Fruit fly (Drosophila melanogaster) whole organism, wandering third instar larva: Measurements from ENCODE around the gene msd5.
A peak's percentile ranks its signal among the peaks of the same experiment; 100 is the strongest.

ENCODE experiments used
- Abd-B ChIP-seq: fragments of >200 bp; optimal IDR thresholded peaks from 2 replicates; lab custom pipeline; 2017; ENCODE audit warnings: missing biosample characterization, missing genetic modification characterization
- CG32264 ChIP-seq: fragments of 200-800 bp; sonication (Bioruptor generic); optimal IDR thresholded peaks from 2 replicates; lab custom pipeline; 2016; ENCODE audit warnings: missing biosample characterization, missing genetic modification characterization
- CG9705 ChIP-seq: fragments of 200-800 bp; sonication (Bioruptor generic); optimal IDR thresholded peaks from 2 replicates; lab custom pipeline; 2018; ENCODE audit warnings: missing biosample characterization, mild to moderate bottlenecking, missing genetic modification characterization
- CrebA ChIP-seq: fragments of 200-800 bp; sonication (Bioruptor generic); optimal IDR thresholded peaks from 2 replicates; lab custom pipeline; 2016; ENCODE audit warnings: missing biosample characterization, mild to moderate bottlenecking, missing genetic modification characterization, borderline replicate concordance
- Dfd ChIP-seq: fragments of >200 bp; optimal IDR thresholded peaks from 2 replicates; lab custom pipeline; 2017; ENCODE audit warnings: missing biosample characterization, missing genetic modification characterization
- Dif ChIP-seq: fragments of 200-275, 200-300 bp; sonication (Bioruptor generic); optimal IDR thresholded peaks from 2 replicates; lab custom pipeline; 2018; ENCODE audit warnings: missing biosample characterization, missing genetic modification characterization; ENCODE audit not compliant: partially characterized antibody
- GATAd ChIP-seq: sonication (Bioruptor generic); optimal IDR thresholded peaks from 2 replicates; lab custom pipeline; 2016; ENCODE audit warnings: missing biosample characterization, missing genetic modification characterization
- HLH106 ChIP-seq: fragments of 200-800 bp; optimal IDR thresholded peaks from 3 replicates; lab custom pipeline; 2019; ENCODE audit warnings: missing biosample characterization, mild to moderate bottlenecking, missing genetic modification characterization, moderate library complexity
- Hnf4 ChIP-seq: fragments of 200-800 bp; sonication (Bioruptor generic); optimal IDR thresholded peaks from 2 replicates; lab custom pipeline; 2016; ENCODE audit warnings: missing biosample characterization, mild to moderate bottlenecking, missing genetic modification characterization
- Hr78 ChIP-seq: fragments of >200 bp; optimal IDR thresholded peaks from 2 replicates; lab custom pipeline; 2017; ENCODE audit warnings: missing biosample characterization, missing genetic modification characterization
- Hr83 ChIP-seq: fragments of 200-300 bp; sonication (Bioruptor generic); optimal IDR thresholded peaks from 2 replicates; lab custom pipeline; 2016; ENCODE audit warnings: missing biosample characterization, mild to moderate bottlenecking, missing genetic modification characterization, moderate library complexity; ENCODE audit not compliant: poor library complexity, severe bottlenecking
- Jra ChIP-seq: sonication (Bioruptor generic); optimal IDR thresholded peaks from 2 replicates; lab custom pipeline; 2016; ENCODE audit warnings: missing biosample characterization, missing genetic modification characterization
- Mio ChIP-seq: sonication (Bioruptor generic); optimal IDR thresholded peaks from 2 replicates; lab custom pipeline; 2016; ENCODE audit warnings: missing biosample characterization, missing genetic modification characterization
- Myc ChIP-seq: fragments of >200 bp; optimal IDR thresholded peaks from 2 replicates; lab custom pipeline; 2017
- N ChIP-seq: fragments of >200 bp; optimal IDR thresholded peaks from 2 replicates; lab custom pipeline; 2018; ENCODE audit warnings: missing biosample characterization, missing external identifiers, missing genetic modification characterization
- OdsH ChIP-seq: fragments of 200-800 bp; sonication (Bioruptor generic); optimal IDR thresholded peaks from 2 replicates; lab custom pipeline; 2016; ENCODE audit warnings: missing biosample characterization, mild to moderate bottlenecking, missing genetic modification characterization
- Rel ChIP-seq, 2 experiments: fragments of 200-800 bp; sonication (Bioruptor generic) in 1 of 2; optimal IDR thresholded peaks; 2 replicates in 1 of 2; 3 replicates in 1 of 2; lab custom pipeline; 2016 to 2019; ENCODE audit warnings: mild to moderate bottlenecking in 2 of 2, missing biosample characterization in 2 of 2, missing genetic modification characterization in 2 of 2, moderate library complexity in 1 of 2
- Sp1 ChIP-seq: fragments of 200-800 bp; sonication (Bioruptor generic); optimal IDR thresholded peaks from 3 replicates; lab custom pipeline; 2019; ENCODE audit warnings: missing biosample characterization, mild to moderate bottlenecking, missing genetic modification characterization, moderate library complexity
- Vsx2 ChIP-seq: fragments of 200-300, 225-300 bp; sonication (Bioruptor generic); optimal IDR thresholded peaks from 2 replicates; lab custom pipeline; 2018; ENCODE audit warnings: missing biosample characterization, missing genetic modification characterization; ENCODE audit not compliant: partially characterized antibody
- br ChIP-seq: fragments of 200-800 bp; sonication (Bioruptor generic); optimal IDR thresholded peaks from 2 replicates; lab custom pipeline; 2016; ENCODE audit warnings: missing biosample characterization, missing genetic modification characterization
- brk ChIP-seq: fragments of 200-800 bp; sonication (Bioruptor generic); optimal IDR thresholded peaks from 2 replicates; lab custom pipeline; 2016; ENCODE audit warnings: missing biosample characterization, mild to moderate bottlenecking, missing genetic modification characterization
- dl ChIP-seq, 2 experiments: fragments of 175-275, 200-275 bp in 1 of 2; fragments of 200-275 bp in 1 of 2; sonication (Bioruptor generic); optimal IDR thresholded peaks; lab custom pipeline; 2018; ENCODE audit warnings: mild to moderate bottlenecking in 2 of 2, missing biosample characterization in 2 of 2, missing genetic modification characterization in 2 of 2, moderate library complexity in 2 of 2; ENCODE audit not compliant: partially characterized antibody in 2 of 2, insufficient read depth in 1 of 2
- dmrt93B ChIP-seq: fragments of 200-800 bp; sonication (Bioruptor generic); optimal IDR thresholded peaks from 2 replicates; lab custom pipeline; 2018; ENCODE audit warnings: missing biosample characterization, mild to moderate bottlenecking, missing genetic modification characterization
- dsf ChIP-seq: sonication (Bioruptor generic); optimal IDR thresholded peaks from 2 replicates; lab custom pipeline; 2016; ENCODE audit warnings: missing biosample characterization, missing genetic modification characterization, borderline replicate concordance
- ey ChIP-seq: fragments of 200-800 bp; sonication (Bioruptor generic); optimal IDR thresholded peaks from 2 replicates; lab custom pipeline; 2016; ENCODE audit warnings: missing biosample characterization, missing genetic modification characterization
- foxo ChIP-seq, 2 experiments: fragments of 200-800 bp; sonication (Bioruptor generic); optimal IDR thresholded peaks; 2 replicates in 1 of 2; 3 replicates in 1 of 2; lab custom pipeline; 2016 to 2017; ENCODE audit warnings: missing biosample characterization in 2 of 2, missing genetic modification characterization in 2 of 2
- fru ChIP-seq: fragments of 200-800 bp; sonication (Bioruptor generic); optimal IDR thresholded peaks from 3 replicates; lab custom pipeline; 2016; ENCODE audit warnings: missing biosample characterization, mild to moderate bottlenecking, missing genetic modification characterization
- h ChIP-seq: fragments of 200-800 bp; sonication (Bioruptor generic); optimal IDR thresholded peaks from 3 replicates; lab custom pipeline; 2016; ENCODE audit warnings: missing biosample characterization, mild to moderate bottlenecking, missing genetic modification characterization
- jim ChIP-seq: fragments of 175-275, 200-325 bp; sonication (Bioruptor generic); optimal IDR thresholded peaks from 2 replicates; lab custom pipeline; 2016; ENCODE audit warnings: missing biosample characterization, mild to moderate bottlenecking, missing genetic modification characterization
- lola ChIP-seq: fragments of >200 bp; optimal IDR thresholded peaks from 2 replicates; lab custom pipeline; 2017; ENCODE audit warnings: missing biosample characterization, missing genetic modification characterization
- pan ChIP-seq: fragments of >200 bp; optimal IDR thresholded peaks from 2 replicates; lab custom pipeline; 2017
- psq ChIP-seq: fragments of 200-800 bp; sonication (Bioruptor generic); optimal IDR thresholded peaks from 3 replicates; lab custom pipeline; 2017; ENCODE audit warnings: missing biosample characterization, mild to moderate bottlenecking, missing genetic modification characterization, moderate library complexity
- rgr ChIP-seq: fragments of 200-800 bp; sonication (Bioruptor generic); optimal IDR thresholded peaks from 3 replicates; lab custom pipeline; 2016; ENCODE audit warnings: missing biosample characterization, mild to moderate bottlenecking, missing genetic modification characterization
- sage ChIP-seq: fragments of 200-800 bp; sonication (Bioruptor generic); optimal IDR thresholded peaks from 2 replicates; lab custom pipeline; 2016; ENCODE audit warnings: missing biosample characterization, mild to moderate bottlenecking, missing genetic modification characterization
- sv ChIP-seq: fragments of 200-800 bp; sonication (Bioruptor generic); optimal IDR thresholded peaks from 3 replicates; lab custom pipeline; 2016; ENCODE audit warnings: missing biosample characterization, missing genetic modification characterization
- tai ChIP-seq: sonication (Bioruptor generic); optimal IDR thresholded peaks from 2 replicates; lab custom pipeline; 2016; ENCODE audit warnings: missing biosample characterization, missing genetic modification characterization
- usp ChIP-seq: fragments of >200 bp; optimal IDR thresholded peaks from 2 replicates; lab custom pipeline; 2017; ENCODE audit warnings: missing biosample characterization, missing genetic modification characterization
- woc ChIP-seq: sonication (Bioruptor generic); optimal IDR thresholded peaks from 2 replicates; lab custom pipeline; 2016; ENCODE audit warnings: missing biosample characterization, mild to moderate bottlenecking, missing genetic modification characterization

The msd5 gene

dm6 chr3L:1302950-1303352, 30.0 kb downstream of the msd5 start:
- TF ChIP-seq HLH106 (tag; lab: Kevin White, UChicago), result no peak
- no peak for TF ChIP-seq rgr
- TF ChIP-seq psq (GFP tag; lab: Kevin White, UChicago), result no peak
- TF ChIP-seq woc (GFP tag; lab: Kevin White, UChicago), result no peak
- no peak for TF ChIP-seq lola (GFP tag; lab: Kevin White, UChicago)
- TF ChIP-seq ey, result no peak
- TF ChIP-seq sage, result no peak
- TF ChIP-seq Hr78, result no peak
- TF ChIP-seq OdsH (GFP tag; lab: Kevin White, UChicago), result no peak
- no peak for TF ChIP-seq Myc (lab: Kevin White, UChicago)
- no peak for TF ChIP-seq jim (GFP tag; lab: Kevin White, UChicago)
- TF ChIP-seq tai (GFP tag; lab: Kevin White, UChicago), result no peak

dm6 chr3L:1302234-1302949, 30.6 kb downstream of the msd5 start, which contains the start of the genes Rac1 and Acat2:
Gene Rac1, minus strand, starts transcription at chr3L:1302683.
Gene Acat2, plus strand, starts transcription at chr3L:1302944.
- TF ChIP-seq Myc (lab: Kevin White, UChicago) (peak; percentile 32), Rel (GFP tag; optimal IDR thresholded peaks at IDR 0.05; lab: Kevin White, UChicago) (no peak), Rel (tag; optimal IDR thresholded peaks at IDR 0.05; lab: Kevin White, UChicago) (peak; percentile 36), sv (GFP tag; lab: Kevin White, UChicago) (peak; percentile 4), dmrt93B (no peak)
- TF ChIP-seq, all 38 proteins: peak for 3

- no peak for TF ChIP-seq Jra (GFP tag; lab: Kevin White, UChicago)
- no peak for TF ChIP-seq Hr83 (GFP tag; lab: Kevin White, UChicago)
- no peak for TF ChIP-seq Vsx2
- no peak for TF ChIP-seq dsf (GFP tag; lab: Kevin White, UChicago)
- TF ChIP-seq foxo (GFP tag; optimal IDR thresholded peaks at IDR 0.05; lab: Kevin White, UChicago), result peak in 1 of 2 experiments; percentile 74
- no peak for TF ChIP-seq sage
- TF ChIP-seq N (GFP tag; lab: Kevin White, UChicago), result no peak
- no peak for TF ChIP-seq Hr78
- no peak for TF ChIP-seq dmrt93B
- no peak for TF ChIP-seq Rel (GFP tag; optimal IDR thresholded peaks at IDR 0.05; lab: Kevin White, UChicago)
- peak; percentile 54 for TF ChIP-seq Rel (tag; optimal IDR thresholded peaks at IDR 0.05; lab: Kevin White, UChicago)
- TF ChIP-seq Mio (GFP tag; lab: Kevin White, UChicago), result no peak
- TF ChIP-seq Hnf4 (GFP tag; lab: Kevin White, UChicago), result no peak
- TF ChIP-seq Dfd, result no peak
- TF ChIP-seq Myc (lab: Kevin White, UChicago), result no peak
- no peak for TF ChIP-seq Abd-B (GFP tag; lab: Kevin White, UChicago)
- TF ChIP-seq jim (GFP tag; lab: Kevin White, UChicago), result no peak
- TF ChIP-seq tai (GFP tag; lab: Kevin White, UChicago), result no peak
- TF ChIP-seq woc (GFP tag; lab: Kevin White, UChicago), result peak; percentile 28
- TF ChIP-seq GATAd, result no peak
- no peak for TF ChIP-seq CrebA (GFP tag; lab: Kevin White, UChicago)
- TF ChIP-seq Dif (GFP tag; lab: Kevin White, UChicago), result no peak
- peak; percentile 80 for TF ChIP-seq HLH106 (tag; lab: Kevin White, UChicago)
- TF ChIP-seq dl (GFP tag; optimal IDR thresholded peaks at IDR 0.05; lab: Kevin White, UChicago; ENCODE audit: insufficient read depth in 1 of 2, partially characterized antibody in 2 of 2), result no peak
- peak; percentile 59 for TF ChIP-seq br (GFP tag; lab: Kevin White, UChicago)
- TF ChIP-seq h (GFP tag; lab: Kevin White, UChicago), result peak; percentile 80
- peak; percentile 74 for TF ChIP-seq sv (GFP tag; lab: Kevin White, UChicago)
- no peak for TF ChIP-seq usp (GFP tag; lab: Kevin White, UChicago)
- TF ChIP-seq pan (lab: Kevin White, UChicago), result no peak
- no peak for TF ChIP-seq lola (GFP tag; lab: Kevin White, UChicago)
- TF ChIP-seq fru (GFP tag; lab: Kevin White, UChicago), result peak; percentile 80
- TF ChIP-seq brk, result no peak
- peak; percentile 76 for TF ChIP-seq rgr
- peak; percentile 36 for TF ChIP-seq CG9705
- peak; percentile 84 for TF ChIP-seq OdsH (GFP tag; lab: Kevin White, UChicago)
- TF ChIP-seq psq (GFP tag; lab: Kevin White, UChicago), result peak; percentile 79
- no peak for TF ChIP-seq CG32264 (GFP tag; lab: Kevin White, UChicago)
- peak; percentile 78 for TF ChIP-seq Sp1 (GFP tag; lab: Kevin White, UChicago)
- peak; percentile 68 for TF ChIP-seq ey
These were observed 32.8 kb downstream of the msd5 start for dm6 chr3L:1300076-1300635.
